Worm (Caenorhabditis elegans): Measurements from ENCODE around the gene pola-1.

Gene pola-1

DNA sequence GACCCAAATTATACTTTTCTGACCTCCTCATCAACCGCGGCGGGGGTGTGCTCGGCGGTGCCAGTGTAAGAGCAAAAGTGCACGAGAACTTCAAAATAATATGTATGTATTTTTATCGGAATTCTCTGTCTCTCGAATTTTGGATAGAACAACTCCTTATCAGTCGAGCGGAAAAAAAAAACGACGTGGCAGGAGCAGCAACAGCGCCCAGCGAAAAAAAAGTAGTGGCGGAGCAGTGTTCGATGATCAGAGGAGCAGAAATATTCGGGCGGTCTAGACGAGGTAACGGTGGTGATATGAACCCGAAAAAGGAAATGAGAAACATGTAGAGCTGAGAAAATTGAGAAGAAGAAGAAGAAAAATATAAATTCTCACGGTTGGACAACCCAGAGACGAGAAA lies 51.0 kb downstream of the pola-1 start:
- 0 out of 2 replicates have a peak, but pooled peaks have one; percentile 7 for TF ChIP-seq pha-4 (GFP tag; IDR thresholded peaks at IDR 0.05)
- TF ChIP-seq pha-4 (tag; optimal IDR thresholded peaks at IDR 0.05) = no peak
- TF ChIP-seq daf-16 (GFP tag; optimal IDR thresholded peaks at IDR 0.05) = no peak
- peak; percentile 72 for TF ChIP-seq daf-16 (tag; optimal IDR thresholded peaks at IDR 0.05)
- no peak for TF ChIP-seq rbr-2 (tag; optimal IDR thresholded peaks at IDR 0.05)
- 0 out of 2 replicates have a peak, but pooled peaks have one; percentile 27 for TF ChIP-seq tra-1 (GFP tag; IDR thresholded peaks at IDR 0.05)
- peak; percentile 55 for TF ChIP-seq dve-1 (tag; optimal IDR thresholded peaks at IDR 0.05; ENCODE audit: insufficient read depth)
- no peak for TF ChIP-seq zag-1 (tag; optimal IDR thresholded peaks at IDR 0.05)
- peak; percentile 31 for TF ChIP-seq hlh-11 (tag; optimal IDR thresholded peaks at IDR 0.05)
- no peak for TF ChIP-seq unc-62 (GFP tag; optimal IDR thresholded peaks at IDR 0.05 in 1 of 2)
- TF ChIP-seq unc-62 (tag; optimal IDR thresholded peaks at IDR 0.05) = no peak
- TF ChIP-seq pqm-1 (tag; optimal IDR thresholded peaks at IDR 0.05) = peak; percentile 29
- no peak for TF ChIP-seq daf-8 (GFP tag; IDR thresholded peaks at IDR 0.05)
- TF ChIP-seq daf-19 (GFP tag; conservative IDR thresholded peaks at IDR 0.05) = no peak
- no peak for TF ChIP-seq ceh-20 (GFP tag; IDR thresholded peaks at IDR 0.05)
- peak; percentile 47 for TF ChIP-seq nhr-28 (tag; optimal IDR thresholded peaks at IDR 0.05)
- peak; percentile 16 for TF ChIP-seq mes-2 (tag; optimal IDR thresholded peaks at IDR 0.05; ENCODE audit: poor library complexity, severe bottlenecking)
- TF ChIP-seq lin-38 (GFP tag; IDR thresholded peaks at IDR 0.05) = no peak

DNA sequence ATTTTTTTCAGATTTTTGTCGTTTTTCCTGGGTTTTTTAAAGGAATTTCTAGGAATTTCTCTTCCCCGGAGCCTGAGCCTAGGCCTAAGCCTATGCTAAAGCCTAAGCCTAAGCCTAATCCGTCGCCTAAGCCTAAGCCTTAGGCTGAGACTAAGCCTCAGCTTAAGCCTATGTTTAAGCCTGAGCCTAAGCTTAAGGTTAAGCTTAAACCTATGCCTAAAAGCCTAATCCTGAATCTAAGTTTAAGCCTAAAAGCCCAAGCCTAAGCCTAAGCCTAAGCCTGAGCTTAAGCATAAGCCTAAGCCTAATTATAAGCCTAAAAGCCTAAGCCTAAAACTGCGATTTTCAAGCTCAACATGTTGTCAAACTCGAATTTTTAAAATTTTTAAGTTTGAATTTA lies 51.9 kb downstream of the pola-1 start:
- no peak for TF ChIP-seq Y48G9A.11 (GFP tag; IDR thresholded peaks at IDR 0.05)
- peak; percentile 6; the same call in 1 of the 2 replicates for TF ChIP-seq F44E2.7 (GFP tag; IDR thresholded peaks at IDR 0.05)
- no peak for TF ChIP-seq zip-11 (GFP tag; IDR thresholded peaks at IDR 0.05)
- no peak for TF ChIP-seq duxl-1 (tag; optimal IDR thresholded peaks at IDR 0.05; ENCODE audit: poor library complexity)
- no peak for TF ChIP-seq nhr-6 (tag; optimal IDR thresholded peaks at IDR 0.05)
- no peak for TF ChIP-seq F49E8.2 (tag; optimal IDR thresholded peaks at IDR 0.05; ENCODE audit: borderline replicate concordance)
- peak; percentile 19 for TF ChIP-seq aha-1 (tag)

DNA sequence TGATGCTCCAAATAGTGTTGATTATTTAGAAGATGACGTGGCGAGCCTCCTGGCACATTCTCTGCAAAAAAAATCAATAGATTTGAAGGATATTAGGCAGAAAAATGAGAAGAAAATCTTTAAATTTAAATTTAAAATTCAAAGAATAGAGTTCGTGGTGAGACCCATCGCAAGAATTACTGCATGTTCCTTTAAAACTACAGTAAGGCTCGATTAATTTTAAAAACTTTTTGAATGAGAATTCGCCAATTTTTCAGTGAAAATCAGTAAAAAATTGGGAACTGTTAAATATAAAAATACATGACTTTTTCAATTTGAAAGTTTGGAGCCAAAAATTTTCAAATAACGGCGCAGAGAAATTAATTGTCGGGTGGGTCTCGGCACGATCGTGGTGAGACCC lies 52.9 kb downstream of the pola-1 start, which contains the start of gene tra-1:
tra-1 (minus strand) TSS at position 62 of the 400 bp plus-strand sequence.
- TF ChIP-seq aha-1 (tag) (peak; percentile 83), nhr-28 (tag; optimal IDR thresholded peaks at IDR 0.05) (no peak), fkh-10 (GFP tag; optimal IDR thresholded peaks at IDR 0.05) (no peak), lin-13 (GFP tag; optimal IDR thresholded peaks at IDR 0.05) (no peak)

DNA sequence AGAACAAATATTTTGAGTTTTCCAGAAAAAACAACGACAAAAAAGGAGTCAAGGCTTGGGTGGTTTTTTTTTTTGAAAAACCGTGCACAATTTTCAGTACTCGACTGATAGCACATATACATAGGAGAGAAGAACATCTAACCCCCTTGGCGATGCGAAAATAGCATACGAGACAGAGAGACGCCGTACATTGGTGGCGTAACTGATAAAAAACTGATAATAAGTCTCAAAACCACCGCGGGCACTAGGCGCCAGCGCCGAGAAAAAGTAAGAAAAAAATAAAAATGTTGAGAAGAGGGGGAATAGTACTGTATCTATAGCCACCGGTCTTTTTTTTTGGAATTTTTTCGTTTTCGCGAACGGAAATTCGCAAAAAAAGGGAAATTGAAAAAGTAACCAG lies 53.3 kb downstream of the pola-1 start:
- TF ChIP-seq pqm-1 (tag; optimal IDR thresholded peaks at IDR 0.05) = peak; percentile 79
- peak; percentile 76 for TF ChIP-seq tra-1 (GFP tag; IDR thresholded peaks at IDR 0.05)
- TF ChIP-seq ztf-7 (tag; optimal IDR thresholded peaks at IDR 0.05) = no peak
- TF ChIP-seq lin-29 (GFP tag; IDR thresholded peaks at IDR 0.05) = no peak
- TF ChIP-seq hif-1 (tag; optimal IDR thresholded peaks at IDR 0.05) = no peak
- TF ChIP-seq nhr-28 (tag; optimal IDR thresholded peaks at IDR 0.05) = peak; percentile 34
- peak; percentile 48 for TF ChIP-seq dmd-6 (GFP tag; IDR thresholded peaks at IDR 0.05)
- TF ChIP-seq nhr-42 (GFP tag; IDR thresholded peaks at IDR 0.05) = no peak
- no peak for TF ChIP-seq egl-43 (GFP tag; IDR thresholded peaks at IDR 0.05)
- no peak for TF ChIP-seq snpc-4 (tag; optimal IDR thresholded peaks at IDR 0.05)
- no peak for TF ChIP-seq lim-7 (GFP tag; IDR thresholded peaks at IDR 0.05)
- no peak for TF ChIP-seq F44E2.7 (GFP tag; IDR thresholded peaks at IDR 0.05)
- no peak for TF ChIP-seq Y48G9A.11 (GFP tag; IDR thresholded peaks at IDR 0.05)
- TF ChIP-seq daf-16 (GFP tag; optimal IDR thresholded peaks at IDR 0.05) = no peak
- peak; percentile 65 for TF ChIP-seq daf-16 (tag; optimal IDR thresholded peaks at IDR 0.05)
- peak; percentile 28 for TF ChIP-seq dve-1 (tag; optimal IDR thresholded peaks at IDR 0.05; ENCODE audit: insufficient read depth)
- TF ChIP-seq F10B5.3 (tag; optimal IDR thresholded peaks at IDR 0.05) = no peak
- TF ChIP-seq vab-7 (GFP tag; IDR thresholded peaks at IDR 0.05) = no peak
- no peak for TF ChIP-seq unc-62 (GFP tag; optimal IDR thresholded peaks at IDR 0.05 in 1 of 2)
- no peak for TF ChIP-seq unc-62 (tag; optimal IDR thresholded peaks at IDR 0.05)
- no peak for TF ChIP-seq daf-8 (GFP tag; IDR thresholded peaks at IDR 0.05)
- TF ChIP-seq ctbp-1 (GFP tag; IDR thresholded peaks at IDR 0.05) = 0 out of 2 replicates have a peak, but pooled peaks have one; percentile 20
- 0 out of 2 replicates have a peak, but pooled peaks have one; percentile 10 for TF ChIP-seq lin-1 (GFP tag; IDR thresholded peaks at IDR 0.05)
- TF ChIP-seq nhr-77 (tag; optimal IDR thresholded peaks at IDR 0.05) = no peak
- peak; percentile 59 for TF ChIP-seq hlh-11 (tag; optimal IDR thresholded peaks at IDR 0.05)

Measured in whole organism, L4 larva.